Fruit fly (Drosophila melanogaster): ENCODE measurements around the gene CG18789.

- TF ChIP-seq dysf (GFP tag; IDR thresholded peaks at IDR 0.05) (no peak), CG13296 (GFP tag; optimal IDR thresholded peaks at IDR 0.05) (no peak), Sin3A (optimal IDR thresholded peaks at IDR 0.05) (no peak), CG17568 (GFP tag; optimal IDR thresholded peaks at IDR 0.05) (no peak), CG11560 (tag; IDR thresholded peaks at IDR 0.05) (no peak), CG4404 (GFP tag; IDR thresholded peaks at IDR 0.05) (no peak), grn (GFP tag; optimal IDR thresholded peaks at IDR 0.05) (peak; percentile 69), Jarid2 (GFP tag; optimal IDR thresholded peaks at IDR 0.05) (no peak), Sry-β (GFP tag; optimal IDR thresholded peaks at IDR 0.05) (no peak), Hr78 (GFP tag; optimal IDR thresholded peaks at IDR 0.05) (no peak)
Observed at dm6 chr2L:12029594-12030197, 34.5 kb upstream of the CG18789 start.
